Worm (Caenorhabditis elegans): ENCODE results near the gene F44A6.4.

F44A6.4 gene

DNA sequence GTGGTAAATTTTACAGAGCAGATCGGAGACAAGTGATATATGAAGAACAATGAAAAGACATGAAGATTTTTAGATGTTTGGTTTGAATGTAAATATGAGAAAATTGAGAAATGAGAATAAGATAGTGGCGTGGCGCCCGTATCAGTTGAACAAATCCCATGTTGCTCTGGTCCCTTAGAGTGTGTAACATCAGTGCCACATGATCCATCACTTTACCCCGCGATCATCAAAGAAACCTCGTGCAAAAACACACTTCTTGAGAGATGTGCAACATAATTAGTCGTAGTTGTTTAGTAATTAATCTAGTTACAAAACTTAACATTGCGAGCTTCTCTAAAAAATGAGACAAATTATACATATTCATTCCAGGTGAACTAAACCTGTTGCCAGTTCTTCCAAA lies 38.8 kb upstream of the F44A6.4 start:
- TF ChIP-seq elt-3 (tag; optimal IDR thresholded peaks at IDR 0.05) (no peak), snpc-4 (tag; optimal IDR thresholded peaks at IDR 0.05) (no peak), sea-2 (GFP tag; optimal IDR thresholded peaks at IDR 0.05) (no peak)

DNA sequence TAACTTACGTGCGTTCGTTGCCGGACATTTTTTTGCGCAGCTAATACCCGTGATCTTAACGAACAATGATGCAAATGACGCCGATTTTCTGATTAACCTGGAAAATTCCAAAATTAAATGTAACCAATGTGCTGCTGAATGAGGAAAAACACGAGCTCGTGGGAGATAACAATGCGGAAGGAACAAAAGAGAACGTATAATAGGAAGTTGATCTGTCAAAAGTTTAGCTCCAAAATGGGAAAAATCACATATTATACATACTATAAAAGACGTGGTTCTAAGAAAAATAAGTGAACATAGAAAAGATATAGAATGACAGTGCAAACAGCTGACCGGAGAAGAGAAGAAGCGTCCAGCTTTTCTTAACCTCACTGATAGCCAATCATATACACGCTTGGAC lies 37.5 kb upstream of the F44A6.4 start, which contains the start of gene C14H10.2:
Gene C14H10.2 (minus strand): TSS at position 101 of the 400 bp plus-strand sequence.
- TF ChIP-seq fos-1 (tag; optimal IDR thresholded peaks at IDR 0.05): no peak
- TF ChIP-seq nhr-25 (tag; optimal IDR thresholded peaks at IDR 0.05): no peak
- TF ChIP-seq nhr-43 (tag; optimal IDR thresholded peaks at IDR 0.05; ENCODE audit: poor library complexity, severe bottlenecking): no peak
- no peak for TF ChIP-seq daf-12 (tag; optimal IDR thresholded peaks at IDR 0.05)
- no peak for TF ChIP-seq nhr-28 (tag; optimal IDR thresholded peaks at IDR 0.05)
- no peak for TF ChIP-seq ceh-82 (tag; optimal IDR thresholded peaks at IDR 0.05)

ce11 chrX:10249685-10250084 lies 34.4 kb upstream of the F44A6.4 start:
- TF ChIP-seq jun-1 (tag; optimal IDR thresholded peaks at IDR 0.05) (no peak), nhr-12 (tag; optimal IDR thresholded peaks at IDR 0.05) (no peak), eor-1 (tag; optimal IDR thresholded peaks at IDR 0.05) (no peak), nhr-11 (tag; optimal IDR thresholded peaks at IDR 0.05) (no peak), nhr-77 (tag; optimal IDR thresholded peaks at IDR 0.05) (no peak), hmg-11 (tag; optimal IDR thresholded peaks at IDR 0.05) (no peak), egl-27 (tag; optimal IDR thresholded peaks at IDR 0.05) (no peak), nhr-43 (tag; optimal IDR thresholded peaks at IDR 0.05; ENCODE audit: poor library complexity, severe bottlenecking) (no peak), unc-62 (GFP tag; optimal IDR thresholded peaks at IDR 0.05) (no peak), fkh-10 (GFP tag; optimal IDR thresholded peaks at IDR 0.05) (no peak), ztf-4 (tag; optimal IDR thresholded peaks at IDR 0.05) (no peak), R02D3.7 (tag; optimal IDR thresholded peaks at IDR 0.05) (no peak), ceh-82 (tag; optimal IDR thresholded peaks at IDR 0.05) (no peak), nhr-76 (tag; optimal IDR thresholded peaks at IDR 0.05) (no peak), ZK546.5 (tag; optimal IDR thresholded peaks at IDR 0.05) (no peak), tbx-2 (tag; optimal IDR thresholded peaks at IDR 0.05) (no peak)

ce11 chrX:10245617-10246016 lies 30.3 kb upstream of the F44A6.4 start:
- TF ChIP-seq egl-27 (tag; optimal IDR thresholded peaks at IDR 0.05) (no peak), mdl-1 (tag; optimal IDR thresholded peaks at IDR 0.05) (no peak), nhr-25 (tag; optimal IDR thresholded peaks at IDR 0.05) (peak; percentile 61), lin-39 (tag; optimal IDR thresholded peaks at IDR 0.05) (peak; percentile 45), elt-3 (tag; optimal IDR thresholded peaks at IDR 0.05) (peak in 1 of 3 experiments; percentile 43), nhr-23 (tag; optimal IDR thresholded peaks at IDR 0.05) (peak; percentile 32)

DNA sequence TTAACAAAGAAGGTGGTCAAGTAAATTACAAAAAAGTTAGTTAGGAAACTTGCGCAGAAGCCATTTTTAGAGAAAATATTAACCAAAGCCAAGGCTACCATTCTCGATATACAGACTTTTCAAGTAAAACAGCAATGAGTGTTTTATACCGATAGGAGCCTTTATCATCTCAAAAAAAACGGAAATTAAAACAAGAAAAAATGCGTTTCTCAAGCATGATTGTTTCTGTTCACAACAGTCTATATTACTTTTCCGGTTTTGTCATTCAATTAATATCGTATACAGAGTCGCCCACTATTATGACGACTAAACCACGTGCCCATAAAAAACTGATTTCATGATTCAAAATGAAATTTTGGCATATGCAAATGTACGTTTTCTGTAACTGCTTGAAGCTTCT lies 25.6 kb upstream of the F44A6.4 start, which contains the start of gene str-74:
Gene str-74 (minus strand): TSS at position 101 of the 400 bp plus-strand sequence.
- no peak for TF ChIP-seq mdl-1 (tag; optimal IDR thresholded peaks at IDR 0.05)

- TF ChIP-seq skn-1 (tag; optimal IDR thresholded peaks at IDR 0.05) (no peak), ceh-28 (tag; optimal IDR thresholded peaks at IDR 0.05) (peak; percentile 39), unc-39 (tag; optimal IDR thresholded peaks at IDR 0.05) (no peak), nhr-25 (tag; optimal IDR thresholded peaks at IDR 0.05) (peak; percentile 85), hmg-11 (tag; optimal IDR thresholded peaks at IDR 0.05) (no peak), unc-62 (GFP tag; optimal IDR thresholded peaks at IDR 0.05) (peak; percentile 62), nfya-1 (tag; optimal IDR thresholded peaks at IDR 0.05; ENCODE audit: insufficient read depth) (peak; percentile 36), fkh-2 (tag; optimal IDR thresholded peaks at IDR 0.05) (no peak), egl-5 (tag; optimal IDR thresholded peaks at IDR 0.05) (no peak), ceh-16 (tag; optimal IDR thresholded peaks at IDR 0.05) (no peak), nhr-23 (tag; optimal IDR thresholded peaks at IDR 0.05) (peak; percentile 73), lin-15B (tag; optimal IDR thresholded peaks at IDR 0.05) (no peak)
These were observed 23.0 kb upstream of the F44A6.4 start for ce11 chrX:10238146-10238749.
